Fruit fly (Drosophila melanogaster) whole organism, embryonic: ENCODE measurements around the gene spg.
A peak's percentile ranks its signal among the peaks of the same experiment; 100 is the strongest.

ENCODE experiments used
- Asciz ChIP-seq: fragments of 200-800 bp; sonication (Bioruptor generic); optimal IDR thresholded peaks from 2 replicates; lab custom pipeline; 2017; ENCODE audit warnings: missing biosample characterization, mild to moderate bottlenecking, missing genetic modification characterization, missing genetic modification reagents
- B-H1 ChIP-seq: fragments of 200-800 bp; sonication (Bioruptor generic); IDR thresholded peaks from 3 replicates; pipeline ENCODE4 v1.3.6; 2022; ENCODE audit warnings: missing biosample characterization, missing genetic modification characterization
- CG10209 ChIP-seq: fragments of 200-800 bp; sonication (Bioruptor generic); optimal IDR thresholded peaks from 3 replicates; lab custom pipeline; 2017; ENCODE audit warnings: missing biosample characterization, mild to moderate bottlenecking, missing genetic modification characterization, missing genetic modification reagents
- CG10267 ChIP-seq: fragments of 200-800 bp; sonication (Bioruptor generic); optimal IDR thresholded peaks from 2 replicates; lab custom pipeline; 2018; ENCODE audit warnings: missing biosample characterization, mild to moderate bottlenecking, missing genetic modification characterization, moderate library complexity
- CG10366 ChIP-seq: fragments of 200-800 bp; sonication (Bioruptor generic); IDR thresholded peaks from 2 replicates; pipeline ENCODE4 v1.3.6; 2022; ENCODE audit warnings: missing biosample characterization, missing genetic modification characterization
- CG10462 ChIP-seq: fragments of 200-800 bp; sonication (Bioruptor generic); optimal IDR thresholded peaks from 2 replicates; lab custom pipeline; 2016; ENCODE audit warnings: missing biosample characterization, missing genetic modification characterization
- CG10654 ChIP-seq: fragments of 200-800 bp; sonication (Bioruptor generic); optimal IDR thresholded peaks from 2 replicates; lab custom pipeline; 2016; ENCODE audit warnings: missing biosample characterization, missing genetic modification characterization
- CG11085 ChIP-seq: fragments of 200-800 bp; sonication (Bioruptor generic); IDR thresholded peaks from 2 replicates; pipeline ENCODE4 v1.3.6; 2022; ENCODE audit warnings: missing biosample characterization, missing genetic modification characterization
- CG11093 ChIP-seq: fragments of 200-800 bp; sonication (Bioruptor generic); IDR thresholded peaks from 3 replicates; pipeline ENCODE4 v1.3.6; 2022; ENCODE audit warnings: missing biosample characterization, missing genetic modification characterization
- CG11247 ChIP-seq: fragments of 200-800 bp; sonication (Bioruptor generic); IDR thresholded peaks from 2 replicates; pipeline ENCODE4 v1.3.6; 2022; ENCODE audit warnings: missing biosample characterization, missing genetic modification characterization
- CG12155 ChIP-seq: fragments of 200-800 bp; sonication (Bioruptor generic); optimal IDR thresholded peaks from 3 replicates; lab custom pipeline; 2016; ENCODE audit warnings: missing biosample characterization, missing genetic modification characterization
- CG12391 ChIP-seq: fragments of 200-800 bp; sonication (Bioruptor generic); optimal IDR thresholded peaks from 3 replicates; lab custom pipeline; 2018; ENCODE audit warnings: missing biosample characterization, mild to moderate bottlenecking, missing genetic modification characterization, moderate library complexity
- CG13894 ChIP-seq: fragments of 200-800 bp; sonication (Bioruptor generic); optimal IDR thresholded peaks from 3 replicates; lab custom pipeline; 2018; ENCODE audit warnings: missing biosample characterization, mild to moderate bottlenecking, missing genetic modification characterization, moderate library complexity
- CG14014 ChIP-seq: fragments of 200-800 bp; sonication (Bioruptor generic); IDR thresholded peaks from 2 replicates; pipeline ENCODE4 v1.3.6; 2022; ENCODE audit warnings: missing biosample characterization, missing genetic modification characterization
- CG16863 ChIP-seq: fragments of 200-800 bp; sonication (Bioruptor generic); optimal IDR thresholded peaks from 3 replicates; lab custom pipeline; 2016; ENCODE audit warnings: missing biosample characterization, missing genetic modification characterization
- CG17186 ChIP-seq: fragments of 200-800 bp; sonication (Bioruptor generic); optimal IDR thresholded peaks from 3 replicates; lab custom pipeline; 2017; ENCODE audit warnings: missing biosample characterization, missing genetic modification reagents, missing genetic modification characterization
- CG17328 ChIP-seq: fragments of 200-800 bp; sonication (Bioruptor generic); IDR thresholded peaks from 2 replicates; pipeline ENCODE4 v1.3.6; 2022; ENCODE audit warnings: missing biosample characterization, missing genetic modification characterization
- CG18619 ChIP-seq: fragments of 200-800 bp; sonication (Bioruptor generic); optimal IDR thresholded peaks from 3 replicates; lab custom pipeline; 2017; ENCODE audit warnings: missing biosample characterization, mild to moderate bottlenecking, missing genetic modification characterization
- CG2678 ChIP-seq: fragments of 200-800 bp; sonication (Bioruptor generic); optimal IDR thresholded peaks from 3 replicates; lab custom pipeline; 2019; ENCODE audit warnings: missing biosample characterization, mild to moderate bottlenecking, missing genetic modification characterization, moderate library complexity
- CG30020 ChIP-seq: fragments of 200-800 bp; optimal IDR thresholded peaks from 2 replicates; lab custom pipeline; 2019; ENCODE audit warnings: missing biosample characterization, mild to moderate bottlenecking, missing genetic modification characterization, moderate library complexity
- CG34224 ChIP-seq: fragments of 200-800 bp; sonication (Bioruptor generic); IDR thresholded peaks from 3 replicates; pipeline ENCODE4 v1.3.6; 2022; ENCODE audit warnings: missing biosample characterization, missing genetic modification characterization; ENCODE audit not compliant: partially characterized antibody
- CG4820 ChIP-seq: fragments of 200-800 bp; sonication (Bioruptor generic); optimal IDR thresholded peaks from 3 replicates; lab custom pipeline; 2016; ENCODE audit warnings: missing biosample characterization, missing genetic modification characterization
- CG5245 ChIP-seq: fragments of 200-800 bp; sonication (Bioruptor generic); optimal IDR thresholded peaks from 3 replicates; lab custom pipeline; 2016; ENCODE audit warnings: missing biosample characterization, missing genetic modification characterization
- CG8290 ChIP-seq, 3 experiments: fragments of 200-800 bp; sonication (Bioruptor generic); optimal IDR thresholded peaks; 2 replicates each; lab custom pipeline; 2016 to 2019; ENCODE audit warnings: missing biosample characterization in 3 of 3, missing genetic modification characterization in 3 of 3, mild to moderate bottlenecking in 2 of 3, moderate library complexity in 1 of 3
- CG8388 ChIP-seq: fragments of 200-800 bp; sonication (Bioruptor generic); optimal IDR thresholded peaks from 2 replicates; lab custom pipeline; 2019; ENCODE audit warnings: missing biosample characterization, mild to moderate bottlenecking, missing genetic modification characterization, moderate library complexity
- CoRest ChIP-seq: fragments of 200-800 bp; sonication (Bioruptor generic); optimal IDR thresholded peaks from 3 replicates; lab custom pipeline; 2018; ENCODE audit warnings: missing biosample characterization, mild to moderate bottlenecking, missing genetic modification characterization, moderate library complexity
- Dad ChIP-seq: fragments of 200-800 bp; sonication (Bioruptor generic); optimal IDR thresholded peaks from 3 replicates; lab custom pipeline; 2016; ENCODE audit warnings: missing biosample characterization, missing genetic modification characterization
- Dfd ChIP-seq, 2 experiments: fragments of >200 bp; optimal IDR thresholded peaks; 2 replicates each; lab custom pipeline; 2017; ENCODE audit warnings: missing biosample characterization in 2 of 2, missing genetic modification characterization in 2 of 2
- Drgx ChIP-seq: fragments of 200-800 bp; sonication (Bioruptor generic); IDR thresholded peaks from 2 replicates; pipeline ENCODE4 v1.3.6; 2022; ENCODE audit warnings: missing biosample characterization, missing genetic modification characterization
- E2f1 ChIP-seq: fragments of 200-800 bp; sonication (Bioruptor generic); IDR thresholded peaks from 2 replicates; pipeline ENCODE4 v1.3.6; 2022; ENCODE audit warnings: missing biosample characterization, missing genetic modification characterization
- Fer1 ChIP-seq: fragments of 200-800 bp; sonication (Bioruptor generic); optimal IDR thresholded peaks from 2 replicates; lab custom pipeline; 2017; ENCODE audit warnings: missing biosample characterization, mild to moderate bottlenecking, missing genetic modification characterization
- Fer3 ChIP-seq: fragments of 200-800 bp; sonication (Bioruptor generic); optimal IDR thresholded peaks from 2 replicates; lab custom pipeline; 2018; ENCODE audit warnings: missing biosample characterization, mild to moderate bottlenecking, missing genetic modification characterization, moderate library complexity
- Lpt ChIP-seq: fragments of >200 bp; optimal IDR thresholded peaks from 2 replicates; lab custom pipeline; 2018; ENCODE audit warnings: missing biosample characterization, missing genetic modification characterization
- Sox102F ChIP-seq: fragments of 200-800 bp; sonication (Bioruptor generic); optimal IDR thresholded peaks from 2 replicates; lab custom pipeline; 2018; ENCODE audit warnings: missing biosample characterization, mild to moderate bottlenecking, missing genetic modification characterization, moderate library complexity
- Ssrp ChIP-seq: fragments of 200-800 bp; sonication (Bioruptor generic); optimal IDR thresholded peaks from 2 replicates; lab custom pipeline; 2018; ENCODE audit warnings: missing biosample characterization, mild to moderate bottlenecking, missing genetic modification characterization, moderate library complexity
- ara ChIP-seq: fragments of 200-800 bp; sonication (Bioruptor generic); IDR thresholded peaks from 2 replicates; pipeline ENCODE4 v1.3.6; 2022; ENCODE audit warnings: missing biosample characterization, missing genetic modification characterization
- disco-r ChIP-seq: fragments of 200-800 bp; sonication (Bioruptor generic); optimal IDR thresholded peaks from 2 replicates; lab custom pipeline; 2016; ENCODE audit warnings: missing biosample characterization, missing genetic modification characterization
- dmrt99B ChIP-seq: fragments of 200-800 bp; sonication (Bioruptor generic); optimal IDR thresholded peaks from 2 replicates; lab custom pipeline; 2018; ENCODE audit warnings: missing biosample characterization, mild to moderate bottlenecking, missing genetic modification characterization, moderate library complexity
- ewg ChIP-seq: fragments of 200-800 bp; sonication (Bioruptor generic); optimal IDR thresholded peaks from 3 replicates; lab custom pipeline; 2017; ENCODE audit warnings: mild to moderate bottlenecking, missing biosample characterization, missing genetic modification reagents, missing genetic modification characterization
- gro ChIP-seq: fragments of 200-800 bp; sonication (Bioruptor generic); optimal IDR thresholded peaks from 2 replicates; lab custom pipeline; 2016; ENCODE audit warnings: missing biosample characterization, missing genetic modification characterization
- gsb-n ChIP-seq: fragments of 200-800 bp; sonication (Bioruptor generic); optimal IDR thresholded peaks from 3 replicates; lab custom pipeline; 2018; ENCODE audit warnings: missing biosample characterization, mild to moderate bottlenecking, missing genetic modification characterization
- ind ChIP-seq: fragments of 200-800 bp; sonication (Bioruptor generic); optimal IDR thresholded peaks from 3 replicates; lab custom pipeline; 2016; ENCODE audit warnings: missing biosample characterization, missing genetic modification characterization
- lola ChIP-seq, 3 experiments: fragments of >200 bp in 2 of 3; fragments of 200-800 bp in 1 of 3; sonication (Bioruptor generic) in 1 of 3; optimal IDR thresholded peaks; 2 replicates each; lab custom pipeline; 2017 to 2019; ENCODE audit warnings: missing biosample characterization in 3 of 3, missing genetic modification characterization in 3 of 3, mild to moderate bottlenecking in 1 of 3, moderate library complexity in 1 of 3
- mld ChIP-seq: fragments of 200-800 bp; sonication (Bioruptor generic); IDR thresholded peaks from 3 replicates; pipeline ENCODE4 v1.3.6; 2022; ENCODE audit warnings: missing biosample characterization, missing genetic modification characterization; ENCODE audit not compliant: partially characterized antibody
- oc ChIP-seq: fragments of 200-800 bp; sonication (Bioruptor generic); optimal IDR thresholded peaks from 2 replicates; lab custom pipeline; 2018; ENCODE audit warnings: missing biosample characterization, mild to moderate bottlenecking, missing genetic modification characterization, moderate library complexity
- onecut ChIP-seq: fragments of 200-800 bp; sonication (Bioruptor generic); IDR thresholded peaks from 2 replicates; pipeline ENCODE4 v1.3.6; 2022; ENCODE audit warnings: missing biosample characterization, missing genetic modification characterization
- rib ChIP-seq: fragments of 200-800 bp; sonication (Bioruptor generic); IDR thresholded peaks from 2 replicates; pipeline ENCODE4 v1.3.6; 2022; ENCODE audit warnings: missing biosample characterization, missing genetic modification characterization
- slbo ChIP-seq: fragments of 200-800 bp; sonication (Bioruptor generic); IDR thresholded peaks from 2 replicates; pipeline ENCODE4 v1.3.6; 2022; ENCODE audit warnings: missing biosample characterization, missing genetic modification characterization
- tap ChIP-seq: fragments of 200-800 bp; optimal IDR thresholded peaks from 3 replicates; lab custom pipeline; 2019; ENCODE audit warnings: missing biosample characterization, mild to moderate bottlenecking, missing genetic modification characterization, moderate library complexity
- zf30C ChIP-seq: fragments of 200-800 bp; sonication (Bioruptor generic); optimal IDR thresholded peaks from 3 replicates; lab custom pipeline; 2018; ENCODE audit warnings: missing biosample characterization, mild to moderate bottlenecking, missing genetic modification characterization

Gene spg

dm6 chr3R:28904174-28904573, 59.1 kb downstream of the spg start (continued):
- TF ChIP-seq CG17328 (GFP tag; lab: Robert Waterston, UW) (0 out of 2 replicates have a peak, but pooled peaks have one; percentile 31), Lpt (GFP tag; lab: Kevin White, UChicago) (no peak), CG10366 (GFP tag; lab: Robert Waterston, UW) (peak; percentile 49), E2f1 (GFP tag; lab: Robert Waterston, UW) (peak; percentile 11; the same call in 1 of the 2 replicates), CG10462 (GFP tag; lab: Kevin White, UChicago) (no peak), CG4820 (GFP tag; lab: Kevin White, UChicago) (peak; percentile 15), CG2678 (tag; lab: Kevin White, UChicago) (peak; percentile 68), CG8388 (GFP tag; lab: Kevin White, UChicago) (peak; percentile 58), CG18619 (peak; percentile 4), CG12391 (peak; percentile 52), CG30020 (tag; lab: Kevin White, UChicago) (no peak), Dad (GFP tag; lab: Kevin White, UChicago) (no peak), Fer3 (peak; percentile 39), oc (tag; lab: Kevin White, UChicago) (peak; percentile 41), tap (peak; percentile 51), onecut (GFP tag; lab: Robert Waterston, UW) (0 out of 2 replicates have a peak, but pooled peaks have one; percentile 7), CG16863 (GFP tag; lab: Kevin White, UChicago) (peak; percentile 9), CG5245 (GFP tag; lab: Kevin White, UChicago) (peak; percentile 22), lola (GFP tag; optimal IDR thresholded peaks at IDR 0.05; lab: Kevin White, UChicago) (peak in 1 of 3 experiments; percentile 18), CoRest (tag; lab: Kevin White, UChicago) (peak; percentile 46), CG10209 (GFP tag; lab: Kevin White, UChicago) (peak; percentile 4), Dfd (GFP tag; optimal IDR thresholded peaks at IDR 0.05; lab: Kevin White, UChicago) (no peak), CG13894 (tag; lab: Kevin White, UChicago) (no peak), ara (GFP tag; lab: Robert Waterston, UW) (peak; percentile 69; the same call in 1 of the 2 replicates), CG10267 (tag; lab: Kevin White, UChicago) (peak; percentile 5), rib (GFP tag; lab: Robert Waterston, UW) (no peak), B-H1 (GFP tag; lab: Robert Waterston, UW) (peak; percentile 29; the same call in 1 of the 3 replicates), Drgx (GFP tag; lab: Robert Waterston, UW) (peak; percentile 52), Ssrp (tag; lab: Kevin White, UChicago) (peak; percentile 56), CG11247 (GFP tag; lab: Robert Waterston, UW) (0 out of 2 replicates have a peak, but pooled peaks have one; percentile 16), mld (GFP tag; lab: Robert Waterston, UW) (no peak), Asciz (GFP tag; lab: Kevin White, UChicago) (peak; percentile 45), Sox102F (GFP tag; lab: Kevin White, UChicago) (peak; percentile 79), ind (GFP tag; lab: Kevin White, UChicago) (peak; percentile 32), CG12155 (GFP tag; lab: Kevin White, UChicago) (no peak), CG14014 (GFP tag; lab: Robert Waterston, UW) (0 out of 2 replicates have a peak, but pooled peaks have one; percentile 38), Fer1 (peak; percentile 6), gsb-n (tag; lab: Kevin White, UChicago) (peak; percentile 48), ewg (GFP tag; lab: Kevin White, UChicago) (peak; percentile 23), CG11093 (GFP tag; lab: Robert Waterston, UW) (peak; percentile 58; the same call in 2 of the 3 replicates), CG17186 (GFP tag; lab: Kevin White, UChicago) (no peak), CG10654 (GFP tag; lab: Kevin White, UChicago) (peak; percentile 3), CG11085 (no peak), CG34224 (no peak), CG8290 (GFP tag; optimal IDR thresholded peaks at IDR 0.05; lab: Kevin White, UChicago) (no peak), CG8290 (tag; optimal IDR thresholded peaks at IDR 0.05; lab: Kevin White, UChicago) (peak in 1 of 2 experiments; percentile 62), zf30C (no peak), disco-r (GFP tag; lab: Kevin White, UChicago) (peak; percentile 10), gro (GFP tag; lab: Kevin White, UChicago) (no peak), dmrt99B (tag; lab: Kevin White, UChicago) (peak; percentile 73), slbo (peak; percentile 44)
